Worm (Caenorhabditis elegans) whole organism, L2 larva: Measurements from ENCODE around the gene C33D9.13.
A peak's percentile ranks its signal among the peaks of the same experiment; 100 is the strongest.

Source experiments
- C34F6.9 ChIP-seq: fragments of 150-350 bp; optimal IDR thresholded peaks from 2 replicates; lab custom pipeline; 2014; ENCODE audit warnings: missing biosample characterization, missing genetic modification characterization
- F13H6.1 ChIP-seq: sonication (generic microtip); optimal IDR thresholded peaks from 2 replicates; lab custom pipeline; 2016; ENCODE audit warnings: missing genetic modification characterization, missing compliant biosample characterization
- R02D3.7 ChIP-seq: fragments of 150-350 bp; optimal IDR thresholded peaks from 2 replicates; lab custom pipeline; 2014; ENCODE audit warnings: missing biosample characterization, missing genetic modification characterization
- Y55F3AM.14 ChIP-seq: fragments of 200-800 bp; sonication (Bioruptor generic); optimal IDR thresholded peaks from 2 replicates; lab custom pipeline; 2018; ENCODE audit warnings: mild to moderate bottlenecking, missing genetic modification characterization, missing compliant biosample characterization
- alr-1 ChIP-seq: fragments of 150-350 bp; optimal IDR thresholded peaks from 2 replicates; lab custom pipeline; 2014; ENCODE audit warnings: missing biosample characterization, missing genetic modification characterization
- aly-2 ChIP-seq: fragments of 150-350 bp; optimal IDR thresholded peaks from 2 replicates; lab custom pipeline; 2014; ENCODE audit warnings: missing biosample characterization, missing genetic modification characterization
- ama-1 ChIP-seq: fragments of 150-350 bp; optimal IDR thresholded peaks from 2 replicates; lab custom pipeline; 2018; ENCODE audit warnings: inconsistent platforms
- ceh-16 ChIP-seq: fragments of 150-350 bp; optimal IDR thresholded peaks from 2 replicates; lab custom pipeline; 2014; ENCODE audit warnings: missing biosample characterization, missing genetic modification characterization
- dmd-4 ChIP-seq: sonication (generic microtip); optimal IDR thresholded peaks from 2 replicates; lab custom pipeline; 2017; ENCODE audit warnings: missing biosample characterization, missing genetic modification characterization
- egl-27 ChIP-seq: sonication (generic microtip); optimal IDR thresholded peaks from 3 replicates; lab custom pipeline; 2017; ENCODE audit warnings: missing biosample characterization, missing genetic modification reagents, missing genetic modification characterization
- elt-1 ChIP-seq: fragments of 150-350 bp; optimal IDR thresholded peaks from 2 replicates; lab custom pipeline; 2014; ENCODE audit warnings: missing biosample characterization, missing genetic modification characterization
- elt-3 ChIP-seq: sonication (generic microtip); optimal IDR thresholded peaks from 2 replicates; lab custom pipeline; 2017; ENCODE audit warnings: missing biosample characterization, missing genetic modification characterization
- lin-11 ChIP-seq: fragments of 150-350 bp; sonication (generic microtip); optimal IDR thresholded peaks from 2 replicates; lab custom pipeline; 2014; ENCODE audit warnings: missing biosample characterization, missing genetic modification characterization, inconsistent platforms, mixed read lengths
- lin-13 ChIP-seq: fragments of 150-350 bp; optimal IDR thresholded peaks from 2 replicates; lab custom pipeline; 2014; ENCODE audit warnings: missing biosample characterization, missing genetic modification reagents, missing genetic modification characterization
- lin-39 ChIP-seq: fragments of 150-350 bp; optimal IDR thresholded peaks from 2 replicates; lab custom pipeline; 2014; ENCODE audit warnings: missing biosample characterization, missing genetic modification reagents, missing genetic modification characterization
- lsy-2 ChIP-seq, 2 experiments: fragments of 150-350 bp in 1 of 2; sonication (generic microtip) in 1 of 2; optimal IDR thresholded peaks; 2 replicates each; lab custom pipeline; 2014 to 2017; ENCODE audit warnings: missing biosample characterization in 2 of 2, missing genetic modification characterization in 2 of 2
- mab-5 ChIP-seq: fragments of 150-350 bp; optimal IDR thresholded peaks from 2 replicates; lab custom pipeline; 2014; ENCODE audit warnings: missing biosample characterization, missing genetic modification characterization
- mbf-1 ChIP-seq: sonication (generic microtip); optimal IDR thresholded peaks from 2 replicates; lab custom pipeline; 2017; ENCODE audit warnings: missing biosample characterization, missing genetic modification characterization
- mdl-1 ChIP-seq, 2 experiments: fragments of 150-350 bp in 1 of 2; sonication (generic microtip) in 1 of 2; optimal IDR thresholded peaks; 2 replicates each; lab custom pipeline; 2017; ENCODE audit warnings: missing biosample characterization in 2 of 2, missing genetic modification characterization in 2 of 2
- nhr-10 ChIP-seq: sonication (generic microtip); optimal IDR thresholded peaks from 2 replicates; lab custom pipeline; 2017; ENCODE audit warnings: missing biosample characterization, missing genetic modification characterization
- nhr-12 ChIP-seq: fragments of 150-350 bp; optimal IDR thresholded peaks from 2 replicates; lab custom pipeline; 2014; ENCODE audit warnings: missing biosample characterization, missing genetic modification characterization
- nhr-129 ChIP-seq: fragments of 150-350 bp; optimal IDR thresholded peaks from 2 replicates; lab custom pipeline; 2014; ENCODE audit warnings: missing biosample characterization, missing genetic modification characterization
- nhr-21 ChIP-seq: fragments of 150-350 bp; optimal IDR thresholded peaks from 2 replicates; lab custom pipeline; 2014; ENCODE audit warnings: missing biosample characterization, missing genetic modification characterization
- nhr-23 ChIP-seq: fragments of 150-350 bp; optimal IDR thresholded peaks from 2 replicates; lab custom pipeline; 2014; ENCODE audit warnings: missing biosample characterization, missing genetic modification reagents, missing genetic modification characterization
- nhr-237 ChIP-seq: fragments of 150-350 bp; optimal IDR thresholded peaks from 2 replicates; lab custom pipeline; 2014; ENCODE audit warnings: missing biosample characterization, missing genetic modification characterization
- nhr-25 ChIP-seq: fragments of 150-350 bp; sonication (generic microtip); optimal IDR thresholded peaks from 3 replicates; lab custom pipeline; 2014; ENCODE audit warnings: missing biosample characterization, missing genetic modification characterization
- peb-1 ChIP-seq: fragments of 150-350 bp; optimal IDR thresholded peaks from 2 replicates; lab custom pipeline; 2014; ENCODE audit warnings: missing biosample characterization, missing genetic modification characterization
- sem-4 ChIP-seq: fragments of 150-350 bp; optimal IDR thresholded peaks from 2 replicates; lab custom pipeline; 2014; ENCODE audit warnings: missing biosample characterization, missing genetic modification reagents, missing genetic modification characterization
- skn-1 ChIP-seq: sonication (generic microtip); optimal IDR thresholded peaks from 2 replicates; lab custom pipeline; 2017; ENCODE audit warnings: missing biosample characterization, missing genetic modification characterization
- sma-3 ChIP-seq: sonication (generic microtip); optimal IDR thresholded peaks from 2 replicates; lab custom pipeline; 2016; ENCODE audit warnings: missing genetic modification reagents, missing genetic modification characterization, missing compliant biosample characterization
- sma-9 ChIP-seq, 2 experiments: fragments of 150-350 bp in 1 of 2; sonication (generic microtip) in 1 of 2; optimal IDR thresholded peaks; 2 replicates each; lab custom pipeline; 2014 to 2016; ENCODE audit warnings: missing genetic modification characterization in 2 of 2, mild to moderate bottlenecking in 1 of 2, missing biosample characterization in 1 of 2, missing compliant biosample characterization in 1 of 2, missing genetic modification reagents in 1 of 2, moderate library complexity in 1 of 2
- snpc-4 ChIP-seq: fragments of 150-350 bp; optimal IDR thresholded peaks from 2 replicates; lab custom pipeline; 2014; ENCODE audit warnings: missing biosample characterization, missing genetic modification characterization
- unc-39 ChIP-seq: fragments of 150-350 bp; optimal IDR thresholded peaks from 2 replicates; lab custom pipeline; 2014; ENCODE audit warnings: missing biosample characterization, missing genetic modification characterization
- unc-55 ChIP-seq: fragments of 150-350 bp; sonication (generic microtip); optimal IDR thresholded peaks from 3 replicates; lab custom pipeline; 2014; ENCODE audit warnings: missing biosample characterization, missing genetic modification reagents, missing genetic modification characterization
- unc-62 ChIP-seq: fragments of 150-350 bp; optimal IDR thresholded peaks from 2 replicates; lab custom pipeline; 2014; ENCODE audit warnings: missing biosample characterization, missing genetic modification reagents, missing genetic modification characterization
- zag-1 ChIP-seq: fragments of 150-350 bp; optimal IDR thresholded peaks from 2 replicates; lab custom pipeline; 2014; ENCODE audit warnings: missing biosample characterization, missing genetic modification characterization
- ztf-1 ChIP-seq: fragments of 200-800 bp; sonication (Bioruptor generic); conservative IDR thresholded peaks from 2 replicates; pipeline ENCODE4 v1.3.6; 2022; ENCODE audit warnings: missing genetic modification characterization, missing compliant biosample characterization
- ztf-4 ChIP-seq: fragments of 150-350 bp; optimal IDR thresholded peaks from 2 replicates; lab custom pipeline; 2014; ENCODE audit warnings: missing biosample characterization, missing genetic modification characterization

C33D9.13 gene

DNA sequence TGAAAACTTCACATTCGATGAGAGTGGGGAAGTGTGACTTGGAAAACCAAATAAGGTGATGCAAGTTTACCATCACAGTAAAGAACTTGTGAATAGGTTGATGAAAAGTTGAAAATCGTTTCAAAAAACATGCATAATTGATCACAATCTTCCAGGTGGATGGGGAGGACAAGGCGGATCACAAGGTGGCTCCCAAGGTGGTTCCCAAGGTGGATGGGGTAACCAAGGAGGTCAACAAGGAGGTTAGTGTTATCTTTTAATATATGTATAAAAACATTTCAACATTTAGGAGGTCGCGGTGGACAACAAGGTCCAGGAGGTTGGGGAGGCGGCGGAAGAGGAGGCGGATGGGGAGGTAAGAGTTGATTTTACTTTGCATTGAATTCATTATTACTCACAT is 32.6 kb upstream of the C33D9.13 start, which contains the start of gene T28C6.10:
TSS of gene T28C6.10 (plus strand) at position 301 of the 400 bp plus-strand sequence.
- no peak for TF ChIP-seq unc-55
- no peak for TF ChIP-seq elt-3 (tag; lab: Kevin White, UChicago)
- TF ChIP-seq ceh-16 (tag; lab: Kevin White, UChicago), result no peak

DNA sequence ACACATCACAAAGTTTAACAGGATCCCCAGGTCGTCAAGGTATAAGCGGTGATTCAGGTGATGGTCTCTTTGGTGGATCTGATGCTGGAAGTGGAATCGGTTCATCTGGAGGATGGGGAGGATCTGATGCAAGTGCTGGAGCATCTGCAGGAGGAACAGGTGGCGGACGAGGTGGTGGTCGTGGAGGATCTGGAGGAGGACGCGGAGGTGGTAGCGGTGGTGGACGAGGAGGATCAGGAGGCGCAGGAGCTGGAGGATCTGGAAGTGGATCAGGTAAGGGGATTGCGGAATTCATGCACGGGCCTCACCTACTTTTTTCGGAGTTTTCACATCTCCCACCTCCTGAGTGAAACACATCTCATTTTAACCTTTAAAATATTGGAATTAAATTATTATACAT is 31.5 kb upstream of the C33D9.13 start:
- TF ChIP-seq lin-13 (GFP tag; lab: Kevin White, UChicago) (no peak), ama-1 (lab: Kevin White, UChicago) (no peak), lsy-2 (tag; optimal IDR thresholded peaks at IDR 0.05; lab: Kevin White, UChicago) (no peak), sma-3 (GFP tag; lab: Kevin White, UChicago) (no peak), R02D3.7 (tag; lab: Kevin White, UChicago) (no peak), dmd-4 (tag; lab: Kevin White, UChicago) (no peak), ceh-16 (tag; lab: Kevin White, UChicago) (no peak), nhr-21 (tag; lab: Kevin White, UChicago) (no peak), sma-9 (GFP tag; optimal IDR thresholded peaks at IDR 0.05; lab: Kevin White, UChicago) (no peak), sma-9 (tag; optimal IDR thresholded peaks at IDR 0.05; lab: Kevin White, UChicago) (no peak), ztf-4 (tag; lab: Kevin White, UChicago) (no peak), skn-1 (tag; lab: Kevin White, UChicago) (no peak), nhr-10 (tag; lab: Kevin White, UChicago) (no peak), C34F6.9 (tag; lab: Kevin White, UChicago) (no peak), unc-55 (no peak)

- TF ChIP-seq sma-3 (GFP tag; lab: Kevin White, UChicago) (peak; percentile 35), unc-55 (no peak), C34F6.9 (tag; lab: Kevin White, UChicago) (no peak)
These were observed 31.0 kb upstream of the C33D9.13 start, which contains the start of gene grsp-2 for ce11 chrIV:8816029-8816428. Gene grsp-2, plus strand, starts transcription at chrIV:8816329.

DNA sequence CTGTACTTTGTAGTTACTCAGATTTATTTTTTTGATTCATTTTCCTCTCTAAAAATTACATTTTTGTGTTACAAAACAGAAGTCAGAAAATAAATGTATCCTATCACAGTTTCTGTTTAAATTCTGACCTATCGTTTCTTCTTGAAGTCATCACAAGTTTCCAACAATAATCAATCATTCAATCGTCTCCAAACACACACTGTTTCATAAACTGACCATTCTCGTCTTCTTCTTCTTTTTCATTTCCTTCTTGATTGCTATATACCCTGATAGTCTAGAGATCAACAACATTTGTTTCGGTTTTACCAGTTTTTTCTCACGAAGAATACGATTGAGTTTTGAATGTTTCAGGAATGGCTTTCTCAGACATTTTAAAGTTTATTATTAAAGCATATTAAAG is 30.1 kb upstream of the C33D9.13 start:
- peak; percentile 23 for TF ChIP-seq nhr-21 (tag; lab: Kevin White, UChicago)
- peak; percentile 55 for TF ChIP-seq sma-9 (GFP tag; optimal IDR thresholded peaks at IDR 0.05; lab: Kevin White, UChicago)
- no peak for TF ChIP-seq sma-9 (tag; optimal IDR thresholded peaks at IDR 0.05; lab: Kevin White, UChicago)
- TF ChIP-seq sma-3 (GFP tag; lab: Kevin White, UChicago), result peak; percentile 21
- TF ChIP-seq nhr-25, result peak; percentile 29
- no peak for TF ChIP-seq mab-5 (tag; lab: Kevin White, UChicago)
- TF ChIP-seq unc-39, result no peak

ce11 chrIV:8813614-8814013 is 28.5 kb upstream of the C33D9.13 start, which contains the start of gene exc-5:
Gene exc-5, minus strand, starts transcription at chrIV:8813670.
- no peak for TF ChIP-seq nhr-237 (tag; lab: Kevin White, UChicago)
- TF ChIP-seq peb-1, result no peak
- TF ChIP-seq elt-1 (tag; lab: Kevin White, UChicago), result no peak
- no peak for TF ChIP-seq nhr-21 (tag; lab: Kevin White, UChicago)
- peak; percentile 13 for TF ChIP-seq nhr-129
- no peak for TF ChIP-seq R02D3.7 (tag; lab: Kevin White, UChicago)
- no peak for TF ChIP-seq ztf-4 (tag; lab: Kevin White, UChicago)
- no peak for TF ChIP-seq Y55F3AM.14 (GFP tag; lab: Kevin White, UChicago)
- TF ChIP-seq nhr-12 (tag; lab: Kevin White, UChicago), result no peak
- no peak for TF ChIP-seq mdl-1 (tag; optimal IDR thresholded peaks at IDR 0.05; lab: Kevin White, UChicago)
- TF ChIP-seq nhr-25, result no peak
- TF ChIP-seq nhr-23 (tag; lab: Kevin White, UChicago), result no peak
- TF ChIP-seq ceh-16 (tag; lab: Kevin White, UChicago), result no peak
- TF ChIP-seq ztf-1, result no peak
- no peak for TF ChIP-seq unc-62
- no peak for TF ChIP-seq lin-11 (tag; lab: Kevin White, UChicago)
- TF ChIP-seq lsy-2 (tag; optimal IDR thresholded peaks at IDR 0.05; lab: Kevin White, UChicago), result no peak
- TF ChIP-seq alr-1 (tag; lab: Kevin White, UChicago), result no peak
- TF ChIP-seq unc-39, result no peak
- TF ChIP-seq mab-5 (tag; lab: Kevin White, UChicago), result no peak
- TF ChIP-seq zag-1, result no peak
- no peak for TF ChIP-seq unc-55
- TF ChIP-seq lin-39 (tag; lab: Kevin White, UChicago), result no peak
- TF ChIP-seq mbf-1 (tag; lab: Kevin White, UChicago), result no peak
- TF ChIP-seq egl-27 (tag; lab: Kevin White, UChicago), result no peak
- no peak for TF ChIP-seq snpc-4 (tag; lab: Kevin White, UChicago)
- TF ChIP-seq C34F6.9 (tag; lab: Kevin White, UChicago), result peak; percentile 8
- TF ChIP-seq elt-3 (tag; lab: Kevin White, UChicago), result no peak
- TF ChIP-seq sem-4 (tag; lab: Kevin White, UChicago), result no peak
- TF ChIP-seq aly-2 (tag; lab: Kevin White, UChicago), result no peak
- TF ChIP-seq F13H6.1 (tag; lab: Kevin White, UChicago), result peak; percentile 51
- no peak for TF ChIP-seq dmd-4 (tag; lab: Kevin White, UChicago)
- peak; percentile 28 for TF ChIP-seq sma-9 (GFP tag; optimal IDR thresholded peaks at IDR 0.05; lab: Kevin White, UChicago)
- TF ChIP-seq sma-9 (tag; optimal IDR thresholded peaks at IDR 0.05; lab: Kevin White, UChicago), result no peak
- no peak for TF ChIP-seq ama-1 (lab: Kevin White, UChicago)
